Worm (Caenorhabditis elegans) whole organism, L4 larva: ENCODE measurements around the gene hlh-3.

Experiments
- F49E8.2 ChIP-seq: sonication (generic microtip); optimal IDR thresholded peaks from 2 replicates; lab custom pipeline; 2016; ENCODE audit warnings: missing compliant biosample characterization, mild to moderate bottlenecking, missing genetic modification characterization, borderline replicate concordance
- T20F7.1 ChIP-seq: fragments of 200-800 bp; sonication (Bioruptor generic); optimal IDR thresholded peaks from 2 replicates; lab custom pipeline; 2018; ENCODE audit warnings: mild to moderate bottlenecking, missing genetic modification characterization, missing compliant biosample characterization
- Y48G9A.11 ChIP-seq: fragments of 200-800 bp; sonication (Bioruptor generic); IDR thresholded peaks from 2 replicates; pipeline ENCODE4 v1.3.6; 2022; ENCODE audit warnings: missing genetic modification reagents, missing genetic modification characterization, missing compliant biosample characterization
- Y75B8A.6 ChIP-seq: fragments of 200-800 bp; sonication (Bioruptor generic); IDR thresholded peaks from 2 replicates; pipeline ENCODE4 v1.3.6; 2022; ENCODE audit warnings: missing genetic modification reagents, missing genetic modification characterization, missing compliant biosample characterization
- ZK337.2 ChIP-seq: fragments of 200-800 bp; sonication (Bioruptor generic); IDR thresholded peaks from 2 replicates; pipeline ENCODE4 v1.3.6; 2022; ENCODE audit warnings: missing genetic modification reagents, missing genetic modification characterization, missing compliant biosample characterization
- ZK546.5 ChIP-seq, 2 experiments: sonication (generic microtip); optimal IDR thresholded peaks; 2 replicates each; lab custom pipeline; 2017; ENCODE audit warnings: missing biosample characterization in 2 of 2, missing genetic modification characterization in 2 of 2
- aha-1 ChIP-seq: fragments of 150-350 bp; peaks from one replicate; lab custom pipeline; 2014; ENCODE audit warnings: missing biosample characterization, missing genetic modification characterization
- ceh-20 ChIP-seq: fragments of 200-800 bp; sonication (Bioruptor generic); IDR thresholded peaks from 2 replicates; pipeline ENCODE4 v1.3.6; 2022; ENCODE audit warnings: missing genetic modification reagents, missing genetic modification characterization, missing compliant biosample characterization
- ceh-44 ChIP-seq: fragments of 200-800 bp; sonication (Bioruptor generic); IDR thresholded peaks from 2 replicates; pipeline ENCODE4 v1.3.6; 2022; ENCODE audit warnings: missing genetic modification reagents, missing genetic modification characterization, missing compliant biosample characterization
- ceh-82 ChIP-seq: sonication (generic microtip); optimal IDR thresholded peaks from 2 replicates; lab custom pipeline; 2017; ENCODE audit warnings: missing biosample characterization, missing genetic modification characterization
- daf-19 ChIP-seq: fragments of 200-800 bp; sonication (Bioruptor generic); conservative IDR thresholded peaks from 2 replicates; pipeline ENCODE4 v1.3.6; 2022; ENCODE audit warnings: missing genetic modification characterization, missing compliant biosample characterization
- daf-8 ChIP-seq: fragments of 200-800 bp; sonication (Bioruptor generic); IDR thresholded peaks from 2 replicates; pipeline ENCODE4 v1.3.6; 2022; ENCODE audit warnings: missing genetic modification characterization, missing compliant biosample characterization
- dmd-6 ChIP-seq: fragments of 200-800 bp; sonication (Bioruptor generic); IDR thresholded peaks from 2 replicates; pipeline ENCODE4 v1.3.6; 2022; ENCODE audit warnings: missing genetic modification reagents, missing genetic modification characterization, missing compliant biosample characterization
- dmd-8 ChIP-seq: fragments of 200-800 bp; sonication (Bioruptor generic); IDR thresholded peaks from 2 replicates; pipeline ENCODE4 v1.3.6; 2022; ENCODE audit warnings: missing genetic modification characterization, missing compliant biosample characterization
- dpl-1 ChIP-seq: fragments of 150-350 bp; optimal IDR thresholded peaks from 2 replicates; lab custom pipeline; 2014; ENCODE audit warnings: missing biosample characterization, missing genetic modification reagents, missing genetic modification characterization
- dve-1 ChIP-seq: sonication (generic microtip); optimal IDR thresholded peaks from 2 replicates; lab custom pipeline; 2017; ENCODE audit warnings: antibody characterized with exemption, mild to moderate bottlenecking, missing genetic modification characterization, missing compliant biosample characterization; ENCODE audit not compliant: insufficient read depth
- egl-43 ChIP-seq: fragments of 200-800 bp; sonication (Bioruptor generic); IDR thresholded peaks from 2 replicates; pipeline ENCODE4 v1.3.6; 2022; ENCODE audit warnings: missing genetic modification reagents, missing genetic modification characterization, missing compliant biosample characterization
- fkh-10 ChIP-seq: fragments of 150-350 bp; optimal IDR thresholded peaks from 2 replicates; lab custom pipeline; 2014; ENCODE audit warnings: missing biosample characterization, missing genetic modification reagents, missing genetic modification characterization
- fos-1 ChIP-seq: fragments of 150-350 bp; optimal IDR thresholded peaks from 2 replicates; lab custom pipeline; 2014; ENCODE audit warnings: missing biosample characterization, missing genetic modification characterization
- gei-8 ChIP-seq: fragments of 200-800 bp; sonication (Bioruptor generic); optimal IDR thresholded peaks from 2 replicates; lab custom pipeline; 2018; ENCODE audit warnings: mild to moderate bottlenecking, missing genetic modification characterization, missing compliant biosample characterization
- hlh-11 ChIP-seq: fragments of 200-800 bp; sonication (Bioruptor generic); optimal IDR thresholded peaks from 2 replicates; lab custom pipeline; 2018; ENCODE audit warnings: mild to moderate bottlenecking, missing genetic modification characterization, missing compliant biosample characterization
- jun-1 ChIP-seq: fragments of 150-350 bp; optimal IDR thresholded peaks from 2 replicates; lab custom pipeline; 2014; ENCODE audit warnings: missing biosample characterization, missing genetic modification reagents, missing genetic modification characterization
- lim-7 ChIP-seq: fragments of 200-800 bp; sonication (Bioruptor generic); IDR thresholded peaks from 2 replicates; pipeline ENCODE4 v1.3.6; 2022; ENCODE audit warnings: missing genetic modification characterization, missing compliant biosample characterization
- lin-1 ChIP-seq: fragments of 200-800 bp; sonication (Bioruptor generic); IDR thresholded peaks from 2 replicates; pipeline ENCODE4 v1.3.6; 2022; ENCODE audit warnings: missing genetic modification reagents, missing genetic modification characterization, missing compliant biosample characterization
- lin-29 ChIP-seq: fragments of 200-800 bp; sonication (Bioruptor generic); IDR thresholded peaks from 2 replicates; pipeline ENCODE4 v1.3.6; 2022; ENCODE audit warnings: missing genetic modification reagents, missing genetic modification characterization, missing compliant biosample characterization
- lin-38 ChIP-seq: fragments of 200-800 bp; sonication (Bioruptor generic); IDR thresholded peaks from 2 replicates; pipeline ENCODE4 v1.3.6; 2022; ENCODE audit warnings: missing genetic modification reagents, missing genetic modification characterization, missing compliant biosample characterization
- lin-39 ChIP-seq: fragments of 150-350 bp; optimal IDR thresholded peaks from 2 replicates; lab custom pipeline; 2014; ENCODE audit warnings: missing biosample characterization, missing genetic modification reagents, missing genetic modification characterization
- madf-5 ChIP-seq, 2 experiments: fragments of 200-800 bp; sonication (Bioruptor generic); IDR thresholded peaks; 2 replicates each; pipeline ENCODE4 v1.3.6; 2022; ENCODE audit warnings: missing compliant biosample characterization in 2 of 2, missing genetic modification characterization in 2 of 2
- mdt-29 ChIP-seq: fragments of 200-800 bp; sonication (Bioruptor generic); IDR thresholded peaks from 2 replicates; pipeline ENCODE4 v1.3.6; 2022; ENCODE audit warnings: missing genetic modification reagents, missing genetic modification characterization, missing compliant biosample characterization
- nhr-10 ChIP-seq: fragments of 150-350 bp; optimal IDR thresholded peaks from 2 replicates; lab custom pipeline; 2014; ENCODE audit warnings: missing biosample characterization, missing genetic modification characterization
- nhr-237 ChIP-seq: sonication (generic microtip); optimal IDR thresholded peaks from 2 replicates; lab custom pipeline; 2017; ENCODE audit warnings: missing biosample characterization, missing genetic modification characterization
- nhr-28 ChIP-seq: fragments of 150-350 bp; optimal IDR thresholded peaks from 2 replicates; lab custom pipeline; 2014; ENCODE audit warnings: missing biosample characterization, missing genetic modification characterization
- nhr-42 ChIP-seq: fragments of 200-800 bp; sonication (Bioruptor generic); IDR thresholded peaks from 2 replicates; pipeline ENCODE4 v1.3.6; 2022; ENCODE audit warnings: missing genetic modification characterization, missing compliant biosample characterization
- nhr-6 ChIP-seq: fragments of 150-350 bp; optimal IDR thresholded peaks from 2 replicates; lab custom pipeline; 2014; ENCODE audit warnings: missing biosample characterization, missing genetic modification characterization
- pha-4 ChIP-seq, 2 experiments: fragments of 150-350 bp in 1 of 2; fragments of 200-800 bp in 1 of 2; sonication (Bioruptor generic) in 1 of 2; IDR thresholded peaks in 1 of 2; optimal IDR thresholded peaks in 1 of 2; 2 replicates each; pipeline versions ENCODE4 v1.3.6 to Lab custom; 2014 to 2022; ENCODE audit warnings: missing genetic modification characterization in 2 of 2, missing genetic modification reagents in 2 of 2, missing biosample characterization in 1 of 2, missing compliant biosample characterization in 1 of 2
- pqm-1 ChIP-seq: sonication (generic microtip); optimal IDR thresholded peaks from 2 replicates; lab custom pipeline; 2017; ENCODE audit warnings: missing biosample characterization, missing genetic modification characterization
- rbr-2 ChIP-seq: sonication (generic microtip); optimal IDR thresholded peaks from 2 replicates; lab custom pipeline; 2016; ENCODE audit warnings: missing genotype, missing genetic modification characterization, missing compliant biosample characterization
- set-16 ChIP-seq: fragments of 200-800 bp; sonication (Bioruptor generic); IDR thresholded peaks from 2 replicates; pipeline ENCODE4 v1.3.6; 2022; ENCODE audit warnings: missing genetic modification reagents, missing genetic modification characterization, missing compliant biosample characterization
- snpc-4 ChIP-seq: fragments of 150-350 bp; optimal IDR thresholded peaks from 2 replicates; lab custom pipeline; 2014; ENCODE audit warnings: missing biosample characterization, missing genetic modification characterization
- spr-1 ChIP-seq: sonication (generic microtip); optimal IDR thresholded peaks from 2 replicates; lab custom pipeline; 2016; ENCODE audit warnings: mild to moderate bottlenecking, missing genetic modification characterization, missing compliant biosample characterization
- spr-3 ChIP-seq: fragments of 200-800 bp; sonication (Bioruptor generic); optimal IDR thresholded peaks from 2 replicates; lab custom pipeline; 2018; ENCODE audit warnings: mild to moderate bottlenecking, missing genetic modification characterization, missing compliant biosample characterization
- tag-97 ChIP-seq: fragments of 200-800 bp; sonication (Bioruptor generic); IDR thresholded peaks from 2 replicates; pipeline ENCODE4 v1.3.6; 2022; ENCODE audit warnings: missing genetic modification characterization, missing compliant biosample characterization
- tra-1 ChIP-seq: fragments of 200-800 bp; sonication (Bioruptor generic); IDR thresholded peaks from 2 replicates; pipeline ENCODE4 v1.3.6; 2022; ENCODE audit warnings: missing genetic modification reagents, missing genetic modification characterization, missing compliant biosample characterization
- unc-130 ChIP-seq: sonication (generic microtip); optimal IDR thresholded peaks from 2 replicates; lab custom pipeline; 2016; ENCODE audit warnings: missing genetic modification reagents, missing genetic modification characterization, missing compliant biosample characterization
- unc-62 ChIP-seq, 3 experiments: fragments of 150-350 bp in 1 of 3; sonication (generic microtip); optimal IDR thresholded peaks in 2 of 3; peaks in 1 of 3; 1 replicate in 1 of 3; 2 replicates in 2 of 3; lab custom pipeline; 2014 to 2017; ENCODE audit warnings: missing biosample characterization in 3 of 3, missing genetic modification characterization in 3 of 3, missing genetic modification reagents in 3 of 3, missing genotype in 1 of 3
- zag-1 ChIP-seq: fragments of 150-350 bp; optimal IDR thresholded peaks from 2 replicates; lab custom pipeline; 2014; ENCODE audit warnings: missing biosample characterization, missing genetic modification characterization
- zfp-2 ChIP-seq: sonication (generic microtip); optimal IDR thresholded peaks from 2 replicates; lab custom pipeline; 2016; ENCODE audit warnings: mild to moderate bottlenecking, missing genetic modification characterization, missing compliant biosample characterization
- zip-11 ChIP-seq: fragments of 200-800 bp; sonication (Bioruptor generic); IDR thresholded peaks from 2 replicates; pipeline ENCODE4 v1.3.6; 2022; ENCODE audit warnings: missing genetic modification characterization, missing compliant biosample characterization
- ztf-11 ChIP-seq: fragments of 150-350 bp; optimal IDR thresholded peaks from 2 replicates; lab custom pipeline; 2014; ENCODE audit warnings: missing biosample characterization, missing genetic modification characterization
- ztf-7 ChIP-seq: fragments of 150-350 bp; optimal IDR thresholded peaks from 2 replicates; lab custom pipeline; 2014; ENCODE audit warnings: missing biosample characterization, missing genetic modification characterization

hlh-3 gene

ce11 chrII:9112851-9113250 lies 26.4 kb downstream of the hlh-3 start, which contains the start of gene jun-1 (continued):
- TF ChIP-seq nhr-6 (peak; percentile 92), aha-1 (tag; lab: Kevin White, UChicago) (no peak), nhr-10 (tag; lab: Kevin White, UChicago) (peak; percentile 17), fos-1 (no peak), ZK337.2 (GFP tag; lab: Robert Waterston, UW) (no peak), F49E8.2 (no peak), ceh-82 (no peak)

- TF ChIP-seq Y75B8A.6 (no peak), tra-1 (GFP tag; lab: Robert Waterston, UW) (peak; percentile 70; the same call in 1 of the 2 replicates), zag-1 (tag; lab: Kevin White, UChicago) (no peak), spr-3 (GFP tag; lab: Kevin White, UChicago) (peak; percentile 33), ceh-44 (GFP tag; lab: Robert Waterston, UW) (no peak), ztf-7 (tag; lab: Kevin White, UChicago) (no peak), dmd-6 (GFP tag; lab: Robert Waterston, UW) (peak; percentile 85), F49E8.2 (no peak), tag-97 (no peak), pqm-1 (peak; percentile 26), nhr-28 (tag; lab: Kevin White, UChicago) (peak; percentile 95), mdt-29 (GFP tag; lab: Robert Waterston, UW) (no peak), lin-38 (peak; percentile 35; the same call in 1 of the 2 replicates), dpl-1 (GFP tag; lab: Kevin White, UChicago) (peak; percentile 44), rbr-2 (tag; lab: Kevin White, UChicago) (no peak), lin-39 (no peak), unc-130 (GFP tag; lab: Kevin White, UChicago) (no peak), ztf-11 (tag; lab: Kevin White, UChicago) (no peak), egl-43 (GFP tag; lab: Robert Waterston, UW) (no peak), madf-5 (GFP tag; IDR thresholded peaks at IDR 0.05; lab: Robert Waterston, UW) (no peak), gei-8 (GFP tag; lab: Kevin White, UChicago) (no peak), set-16 (GFP tag; lab: Robert Waterston, UW) (no peak), zip-11 (no peak), dmd-8 (no peak), spr-1 (peak; percentile 59), daf-19 (GFP tag; lab: Robert Waterston, UW) (no peak), dve-1 (tag; lab: Kevin White, UChicago) (peak; percentile 64), unc-62 (GFP tag; optimal IDR thresholded peaks at IDR 0.05 in 1 of 2; lab: Kevin White, UChicago) (peak in 1 of 2 experiments; percentile 27), unc-62 (tag; optimal IDR thresholded peaks at IDR 0.05; lab: Kevin White, UChicago) (no peak), daf-8 (GFP tag; lab: Robert Waterston, UW) (no peak), snpc-4 (no peak), lin-1 (GFP tag; lab: Robert Waterston, UW) (no peak), ZK337.2 (GFP tag; lab: Robert Waterston, UW) (no peak), nhr-42 (GFP tag; lab: Robert Waterston, UW) (no peak), Y48G9A.11 (GFP tag; lab: Robert Waterston, UW) (no peak), lin-29 (GFP tag; lab: Robert Waterston, UW) (peak; percentile 59; the same call in 1 of the 2 replicates), pha-4 (GFP tag; IDR thresholded peaks at IDR 0.05; lab: Robert Waterston, UW) (0 out of 2 replicates have a peak, but pooled peaks have one; percentile 36), pha-4 (tag; optimal IDR thresholded peaks at IDR 0.05; lab: Kevin White, UChicago) (no peak), jun-1 (no peak), ceh-20 (no peak), zfp-2 (tag; lab: Kevin White, UChicago) (no peak), T20F7.1 (GFP tag; lab: Kevin White, UChicago) (peak; percentile 38), ZK546.5 (tag; optimal IDR thresholded peaks at IDR 0.05; lab: Kevin White, UChicago) (no peak), lim-7 (no peak), hlh-11 (peak; percentile 94), fkh-10 (GFP tag; lab: Kevin White, UChicago) (no peak), nhr-237 (no peak)
These were observed 27.4 kb downstream of the hlh-3 start for ce11 chrII:9113759-9114158.
